Fruit fly (Drosophila melanogaster): ENCODE measurements around the gene CG12814.

Gene CG12814

dm6 chr3R:10176927-10177511 is 12.4 kb downstream of the CG12814 start (continued):
- no peak for TF ChIP-seq Eip93F (GFP tag; optimal IDR thresholded peaks at IDR 0.05)
- TF ChIP-seq Hr39 (GFP tag; optimal IDR thresholded peaks at IDR 0.05), result peak; percentile 16
- TF ChIP-seq fkh (GFP tag; optimal IDR thresholded peaks at IDR 0.05), result no peak
- TF ChIP-seq Eip78C (GFP tag), result peak; percentile 90
- TF ChIP-seq ss (GFP tag; optimal IDR thresholded peaks at IDR 0.05), result peak; percentile 49 to 76
- TF ChIP-seq CG31627 (GFP tag; optimal IDR thresholded peaks at IDR 0.05), result no peak
- no peak for TF ChIP-seq CG8319 (GFP tag; optimal IDR thresholded peaks at IDR 0.05)
- no peak for TF ChIP-seq CG10669 (GFP tag; optimal IDR thresholded peaks at IDR 0.05)

- TF ChIP-seq Eip78C (GFP tag) (peak; percentile 96), spab (GFP tag; optimal IDR thresholded peaks at IDR 0.05) (peak; percentile 82), Hr4 (GFP tag; optimal IDR thresholded peaks at IDR 0.05) (peak; percentile 88), Met (GFP tag; optimal IDR thresholded peaks at IDR 0.05) (peak; percentile 91), eg (GFP tag; IDR thresholded peaks at IDR 0.05) (peak; percentile 95), Eip75B (GFP tag; optimal IDR thresholded peaks at IDR 0.05) (peak; percentile 81), CG9139 (GFP tag; optimal IDR thresholded peaks at IDR 0.05) (peak; percentile 83), Sox15 (GFP tag; optimal IDR thresholded peaks at IDR 0.05) (peak; percentile 70), CG6854 (GFP tag; optimal IDR thresholded peaks at IDR 0.05) (peak; percentile 96), fd85E (GFP tag; optimal IDR thresholded peaks at IDR 0.05) (peak; percentile 71), CG32006 (GFP tag; optimal IDR thresholded peaks at IDR 0.05) (peak; percentile 91), CG8632 (GFP tag; optimal IDR thresholded peaks at IDR 0.05) (peak; percentile 95), CG3032 (tag; optimal IDR thresholded peaks at IDR 0.05) (peak; percentile 89), CG31627 (GFP tag; optimal IDR thresholded peaks at IDR 0.05) (peak; percentile 82), achi (GFP tag; optimal IDR thresholded peaks at IDR 0.05) (peak; percentile 94), CG16779 (tag; optimal IDR thresholded peaks at IDR 0.05) (peak; percentile 93), Sox102F (GFP tag; optimal IDR thresholded peaks at IDR 0.05) (peak; percentile 93), acj6 (GFP tag; optimal IDR thresholded peaks at IDR 0.05) (peak; percentile 90), Hr38 (GFP tag; optimal IDR thresholded peaks at IDR 0.05) (no peak), CG3919 (GFP tag; optimal IDR thresholded peaks at IDR 0.05) (peak; percentile 96), Ets21C (GFP tag; optimal IDR thresholded peaks at IDR 0.05) (peak; percentile 70), dsx (GFP tag; optimal IDR thresholded peaks at IDR 0.05; ENCODE audit: poor library complexity, severe bottlenecking) (peak; percentile 88), Hr39 (GFP tag; optimal IDR thresholded peaks at IDR 0.05) (peak; percentile 77), CG1621 (tag; optimal IDR thresholded peaks at IDR 0.05) (peak; percentile 88), Ets96B (tag; optimal IDR thresholded peaks at IDR 0.05) (peak; percentile 85), Gug (GFP tag; IDR thresholded peaks at IDR 0.05) (peak; percentile 89), Smox (GFP tag; optimal IDR thresholded peaks at IDR 0.05) (peak; percentile 86), CG15336 (GFP tag; IDR thresholded peaks at IDR 0.05) (peak; percentile 95), Blimp-1 (GFP tag; optimal IDR thresholded peaks at IDR 0.05) (peak; percentile 89), CG6276 (GFP tag; optimal IDR thresholded peaks at IDR 0.05) (peak; percentile 92), CG7368 (GFP tag; optimal IDR thresholded peaks at IDR 0.05) (peak; percentile 82), dac (GFP tag; optimal IDR thresholded peaks at IDR 0.05) (peak; percentile 87), CG34406 (GFP tag; optimal IDR thresholded peaks at IDR 0.05) (peak; percentile 96), vri (GFP tag; optimal IDR thresholded peaks at IDR 0.05) (peak; percentile 85), CG10669 (GFP tag; optimal IDR thresholded peaks at IDR 0.05) (peak; percentile 89), CG11902 (GFP tag; optimal IDR thresholded peaks at IDR 0.05) (peak; percentile 98), CG11762 (GFP tag; optimal IDR thresholded peaks at IDR 0.05; ENCODE audit: insufficient read depth) (peak; percentile 89), esn (GFP tag; optimal IDR thresholded peaks at IDR 0.05) (peak; percentile 95), Lpt (GFP tag; optimal IDR thresholded peaks at IDR 0.05) (peak; percentile 78), fd59A (GFP tag; optimal IDR thresholded peaks at IDR 0.05) (peak; percentile 69), Eip93F (GFP tag; optimal IDR thresholded peaks at IDR 0.05) (peak; percentile 73), CG10631 (GFP tag; optimal IDR thresholded peaks at IDR 0.05) (peak; percentile 93), CG4318 (GFP tag; optimal IDR thresholded peaks at IDR 0.05) (peak; percentile 80), pdm3 (GFP tag; optimal IDR thresholded peaks at IDR 0.05) (peak; percentile 86), Sox14 (GFP tag; optimal IDR thresholded peaks at IDR 0.05) (peak; percentile 87)
Observed at dm6 chr3R:10170356-10170876, 19.0 kb downstream of the CG12814 start, which contains the start of gene Best1. Gene Best1 (minus strand): TSS chr3R:10170487.

All from whole organism, prepupa.